Worm (Caenorhabditis elegans): ENCODE results near the gene dyn-1.

- TF ChIP-seq zag-1 (tag; optimal IDR thresholded peaks at IDR 0.05) (no peak), pha-4 (tag; optimal IDR thresholded peaks at IDR 0.05) (no peak), elt-2 (tag; optimal IDR thresholded peaks at IDR 0.05) (no peak), unc-62 (GFP tag; optimal IDR thresholded peaks at IDR 0.05) (no peak), elt-3 (tag; optimal IDR thresholded peaks at IDR 0.05) (no peak), R02D3.7 (tag; optimal IDR thresholded peaks at IDR 0.05) (no peak), snpc-4 (tag; optimal IDR thresholded peaks at IDR 0.05) (no peak), mml-1 (tag; optimal IDR thresholded peaks at IDR 0.05) (no peak)
Observed at ce11 chrX:15591068-15591467, 22.4 kb downstream of the dyn-1 start, which contains the start of gene usp-33.

Measured in whole organism, L3 larva.